Worm (Caenorhabditis elegans) whole organism, L1 larva: ENCODE results near the gene F35C11.7.

Experiments
- alr-1 ChIP-seq: fragments of 200-800 bp; sonication (Bioruptor generic); optimal IDR thresholded peaks from 2 replicates; lab custom pipeline; 2018; ENCODE audit warnings: borderline replicate concordance, mild to moderate bottlenecking, missing genetic modification characterization, missing compliant biosample characterization
- fos-1 ChIP-seq: fragments of 150-350 bp; optimal IDR thresholded peaks from 2 replicates; lab custom pipeline; 2014; ENCODE audit warnings: missing biosample characterization, missing genetic modification characterization
- lin-39 ChIP-seq: fragments of 150-350 bp; optimal IDR thresholded peaks from 2 replicates; lab custom pipeline; 2014; ENCODE audit warnings: missing biosample characterization, missing genetic modification reagents, missing genetic modification characterization
- nhr-237 ChIP-seq: fragments of 150-350 bp; optimal IDR thresholded peaks from 2 replicates; lab custom pipeline; 2014; ENCODE audit warnings: missing biosample characterization, missing genetic modification characterization
- nhr-84 ChIP-seq: sonication (generic microtip); optimal IDR thresholded peaks from 2 replicates; lab custom pipeline; 2017; ENCODE audit warnings: missing biosample characterization, missing genetic modification characterization

DNA sequence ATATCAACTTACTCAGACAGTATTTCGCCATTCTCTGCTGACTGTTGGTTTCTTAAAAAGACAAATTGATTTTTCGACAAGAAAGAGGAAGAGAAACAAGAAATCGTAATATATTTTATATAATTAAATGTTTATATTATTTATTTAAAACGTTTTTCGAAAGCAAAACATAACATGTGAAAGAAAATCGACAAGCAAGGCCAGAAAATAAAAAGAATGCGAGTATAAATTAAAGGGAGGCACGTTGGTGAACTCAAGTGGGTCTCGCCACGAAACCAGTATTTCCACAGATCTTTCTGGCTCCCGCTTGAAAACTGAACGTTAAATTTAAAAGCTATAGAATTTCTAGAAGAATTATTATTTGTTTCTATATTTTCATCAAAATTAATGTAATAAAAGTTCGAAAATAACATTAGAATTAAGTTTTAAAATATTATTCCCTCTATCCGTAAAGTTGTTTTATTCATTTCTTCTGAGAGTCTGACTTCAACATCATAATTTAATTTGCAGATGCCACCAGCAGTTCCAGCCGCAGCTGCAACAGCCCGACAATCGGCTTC lies 27.1 kb downstream of the F35C11.7 start, which contains the start of the genes nst-1 and cct-4:
- TF ChIP-seq alr-1 (tag; lab: Kevin White, UChicago) (no peak), lin-39 (tag; lab: Kevin White, UChicago) (no peak), nhr-237 (tag; lab: Kevin White, UChicago) (no peak), nhr-84 (tag; lab: Kevin White, UChicago) (no peak), fos-1 (tag; lab: Kevin White, UChicago) (no peak)
